Fruit fly (Drosophila melanogaster): ENCODE data around the gene CG32264.

CG32264 gene

DNA sequence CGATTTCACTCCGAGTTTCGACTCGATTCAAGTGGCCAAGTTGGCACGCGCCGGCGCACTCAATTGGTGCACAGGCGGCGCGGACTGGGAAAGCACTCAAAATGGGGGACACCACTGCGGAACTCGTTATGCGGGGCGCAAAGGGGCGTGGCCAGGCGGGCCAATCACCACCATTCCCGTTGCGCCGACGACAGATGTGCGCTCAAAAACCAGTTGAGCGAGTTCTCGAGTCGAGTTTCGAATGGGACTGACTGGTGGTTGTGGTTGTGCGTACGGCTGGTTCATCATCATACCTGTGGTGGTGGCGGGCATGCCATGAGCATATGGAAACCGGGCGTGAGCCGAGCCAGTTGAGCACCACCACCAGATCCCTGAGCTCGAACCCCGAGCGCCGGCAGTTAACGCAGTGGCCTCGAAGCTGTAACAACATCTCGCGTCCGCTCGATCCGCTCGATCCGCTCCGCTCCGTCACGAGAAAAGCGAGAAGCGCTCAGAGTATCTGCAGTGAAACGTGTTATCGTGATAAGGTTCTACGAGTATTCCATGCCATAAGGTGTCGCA, 39.6 kb upstream of the CG32264 start, which contains the start of gene Awh (continued):
- TF ChIP-seq Scr (GFP tag; IDR thresholded peaks at IDR 0.05; ENCODE audit: partially characterized antibody): peak; percentile 51
- no peak for TF ChIP-seq CG1024 (GFP tag; IDR thresholded peaks at IDR 0.05)
- TF ChIP-seq Abd-B (GFP tag; optimal IDR thresholded peaks at IDR 0.05): no peak
- peak; percentile 68 for TF ChIP-seq Hey (tag; optimal IDR thresholded peaks at IDR 0.05)
- TF ChIP-seq oc (tag; optimal IDR thresholded peaks at IDR 0.05): peak; percentile 35
- no peak for TF ChIP-seq ash1 (GFP tag; optimal IDR thresholded peaks at IDR 0.05)
- TF ChIP-seq CG2199 (GFP tag; IDR thresholded peaks at IDR 0.05): no peak
- peak; percentile 37; the same call in 1 of the 2 replicates for TF ChIP-seq CG32532 (GFP tag; IDR thresholded peaks at IDR 0.05)
- TF ChIP-seq ssp (GFP tag; IDR thresholded peaks at IDR 0.05): no peak
- TF ChIP-seq grn (GFP tag; optimal IDR thresholded peaks at IDR 0.05): peak; percentile 54
- TF ChIP-seq HLHmδ (GFP tag; optimal IDR thresholded peaks at IDR 0.05): peak; percentile 97
- no peak for TF ChIP-seq chif (GFP tag; optimal IDR thresholded peaks at IDR 0.05)
- peak; percentile 31; the same call in 1 of the 3 replicates for TF ChIP-seq gce (GFP tag; IDR thresholded peaks at IDR 0.05)
- TF ChIP-seq jumu (GFP tag; optimal IDR thresholded peaks at IDR 0.05): no peak
- no peak for TF ChIP-seq CG7372 (GFP tag; IDR thresholded peaks at IDR 0.05)
- TF ChIP-seq Bdp1 (GFP tag; optimal IDR thresholded peaks at IDR 0.05): no peak
- TF ChIP-seq ci (GFP tag; IDR thresholded peaks at IDR 0.05): 0 out of 3 replicates have a peak, but pooled peaks have one; percentile 59
- TF ChIP-seq D (optimal IDR thresholded peaks at IDR 0.05): no peak
- TF ChIP-seq D (GFP tag; optimal IDR thresholded peaks at IDR 0.05): no peak
- 0 out of 3 replicates have a peak, but pooled peaks have one; percentile 24 for TF ChIP-seq so (GFP tag; IDR thresholded peaks at IDR 0.05)
- TF ChIP-seq CG17829 (tag; optimal IDR thresholded peaks at IDR 0.05): peak; percentile 42
- TF ChIP-seq CG5180 (GFP tag; optimal IDR thresholded peaks at IDR 0.05): peak; percentile 78
- TF ChIP-seq CG1602 (GFP tag; optimal IDR thresholded peaks at IDR 0.05): no peak
- no peak for TF ChIP-seq Fer3 (tag; optimal IDR thresholded peaks at IDR 0.05)
- TF ChIP-seq kni (GFP tag; optimal IDR thresholded peaks at IDR 0.05): peak; percentile 49
- no peak for TF ChIP-seq repo (GFP tag; optimal IDR thresholded peaks at IDR 0.05)
- TF ChIP-seq vvl (GFP tag; IDR thresholded peaks at IDR 0.05): peak; percentile 73
- TF ChIP-seq Awh (GFP tag; IDR thresholded peaks at IDR 0.05): no peak
- TF ChIP-seq CG9797 (GFP tag; optimal IDR thresholded peaks at IDR 0.05): no peak
- no peak for TF ChIP-seq dmrt11E (tag; optimal IDR thresholded peaks at IDR 0.05)
- no peak for TF ChIP-seq CG4820 (GFP tag; optimal IDR thresholded peaks at IDR 0.05)
- TF ChIP-seq CG11504 (tag; optimal IDR thresholded peaks at IDR 0.05): peak; percentile 1
- no peak for TF ChIP-seq CG9876 (GFP tag; optimal IDR thresholded peaks at IDR 0.05)
- peak; percentile 80 for TF ChIP-seq chm (GFP tag; IDR thresholded peaks at IDR 0.05)
- peak; percentile 88 for TF ChIP-seq Med (GFP tag)
- TF ChIP-seq abd-A (tag; optimal IDR thresholded peaks at IDR 0.05): peak; percentile 27
- TF ChIP-seq Bgb (GFP tag; IDR thresholded peaks at IDR 0.05; ENCODE audit: partially characterized antibody): peak; percentile 82; the same call in 1 of the 2 replicates
- no peak for TF ChIP-seq B-H1 (GFP tag; IDR thresholded peaks at IDR 0.05)
- TF ChIP-seq CG9932 (GFP tag; IDR thresholded peaks at IDR 0.05): 0 out of 2 replicates have a peak, but pooled peaks have one; percentile 23
- TF ChIP-seq sens (GFP tag): peak; percentile 75

DNA sequence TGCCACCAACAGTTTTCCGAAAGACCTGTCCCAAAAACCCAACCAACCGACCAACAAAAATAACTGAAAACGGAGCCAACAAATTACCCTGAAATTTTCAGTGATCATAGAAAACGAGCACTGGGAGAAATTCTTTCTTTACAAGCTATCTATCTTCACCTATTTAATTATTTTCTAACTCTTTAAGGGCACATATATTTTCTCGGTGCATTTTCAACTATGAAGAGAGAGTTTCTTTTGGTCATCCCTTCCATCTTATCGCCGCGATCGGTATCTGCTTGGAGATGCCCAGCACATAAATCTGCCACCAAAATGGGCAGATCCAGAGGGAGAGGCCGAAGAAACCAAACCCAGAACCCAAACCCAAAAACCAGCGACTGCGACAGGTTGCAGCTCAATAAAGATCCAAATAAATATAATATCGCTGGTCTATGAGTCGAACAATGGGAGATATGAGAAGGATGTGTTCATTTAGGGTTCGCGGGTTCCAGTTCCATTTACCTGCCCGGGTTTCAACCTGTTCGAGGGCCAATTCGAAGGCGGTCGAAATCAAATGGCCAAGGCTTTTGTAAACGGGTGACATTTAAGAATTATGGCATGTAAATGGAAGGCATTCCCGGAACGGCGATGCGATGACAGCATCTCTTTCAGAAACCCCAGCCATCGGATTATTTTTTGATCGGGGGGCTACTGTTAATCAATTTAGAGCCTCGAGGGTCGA, 36.9 kb upstream of the CG32264 start:
- no peak for TF ChIP-seq CG7786 (GFP tag; optimal IDR thresholded peaks at IDR 0.05)
- peak; percentile 97 for TF ChIP-seq zf30C (GFP tag; optimal IDR thresholded peaks at IDR 0.05)
- TF ChIP-seq CG2712 (tag; optimal IDR thresholded peaks at IDR 0.05): peak; percentile 46
- peak; percentile 40; the same call in 1 of the 2 replicates for TF ChIP-seq Awh (GFP tag; IDR thresholded peaks at IDR 0.05)
- peak; percentile 86 for TF ChIP-seq kni (GFP tag; optimal IDR thresholded peaks at IDR 0.05)
- TF ChIP-seq z (GFP tag; IDR thresholded peaks at IDR 0.05): 0 out of 3 replicates have a peak, but pooled peaks have one; percentile 26
- peak; percentile 55; the same call in 2 of the 3 replicates for TF ChIP-seq row (GFP tag; IDR thresholded peaks at IDR 0.05)
- no peak for TF ChIP-seq CG31388 (GFP tag; optimal IDR thresholded peaks at IDR 0.05)
- TF ChIP-seq da (GFP tag; optimal IDR thresholded peaks at IDR 0.05): no peak
- no peak for TF ChIP-seq Tbp (GFP tag; optimal IDR thresholded peaks at IDR 0.05)
- peak; percentile 40 for TF ChIP-seq CG9727 (GFP tag; optimal IDR thresholded peaks at IDR 0.05)
- TF ChIP-seq hbn (GFP tag; IDR thresholded peaks at IDR 0.05; ENCODE audit: partially characterized antibody): no peak
- TF ChIP-seq Chrac-16 (GFP tag; optimal IDR thresholded peaks at IDR 0.05): peak; percentile 39
- TF ChIP-seq CG10959 (GFP tag; IDR thresholded peaks at IDR 0.05): peak; percentile 68
